Fruit fly (Drosophila melanogaster) whole organism, embryonic: Measurements from ENCODE around the gene Edg91.

ENCODE experiments used
- ATbp ChIP-seq: fragments of 200-800 bp; sonication (Bioruptor generic); optimal IDR thresholded peaks from 2 replicates; lab custom pipeline; 2017; ENCODE audit warnings: missing biosample characterization, mild to moderate bottlenecking, missing genetic modification characterization, missing genetic modification reagents
- BEAF-32 ChIP-seq: fragments of 200-800 bp; sonication (Bioruptor generic); optimal IDR thresholded peaks from 3 replicates; lab custom pipeline; 2017; ENCODE audit warnings: missing biosample characterization, missing genetic modification characterization, mild to moderate bottlenecking, moderate library complexity, missing genetic modification reagents
- Bgb ChIP-seq: fragments of 200-800 bp; sonication (Bioruptor generic); IDR thresholded peaks from 2 replicates; pipeline ENCODE4 v1.3.6; 2022; ENCODE audit warnings: missing biosample characterization, missing genetic modification characterization; ENCODE audit not compliant: partially characterized antibody
- CG10543 ChIP-seq: fragments of 200-800 bp; sonication (Bioruptor generic); optimal IDR thresholded peaks from 3 replicates; lab custom pipeline; 2017; ENCODE audit warnings: missing biosample characterization, mild to moderate bottlenecking, missing genetic modification characterization, moderate library complexity
- CG11247 ChIP-seq: fragments of 200-800 bp; sonication (Bioruptor generic); IDR thresholded peaks from 2 replicates; pipeline ENCODE4 v1.3.6; 2022; ENCODE audit warnings: missing biosample characterization, missing genetic modification characterization
- CG14441 ChIP-seq: fragments of 200-800 bp; sonication (Bioruptor generic); IDR thresholded peaks from 2 replicates; pipeline ENCODE4 v1.3.6; 2022; ENCODE audit warnings: missing biosample characterization, missing genetic modification characterization
- CG15479 ChIP-seq: fragments of 200-800 bp; sonication (Bioruptor generic); optimal IDR thresholded peaks from 3 replicates; lab custom pipeline; 2019; ENCODE audit warnings: missing biosample characterization, mild to moderate bottlenecking, missing genetic modification characterization, moderate library complexity
- CG1603 ChIP-seq: fragments of 200-800 bp; sonication (Bioruptor generic); optimal IDR thresholded peaks from 2 replicates; lab custom pipeline; 2019; ENCODE audit warnings: missing biosample characterization, mild to moderate bottlenecking, missing genetic modification characterization, moderate library complexity
- CG16813 ChIP-seq: fragments of 200-800 bp; sonication (Bioruptor generic); IDR thresholded peaks from 3 replicates; pipeline ENCODE4 v1.3.6; 2022; ENCODE audit warnings: missing biosample characterization, missing genetic modification characterization; ENCODE audit not compliant: partially characterized antibody
- CG17802 ChIP-seq: fragments of 200-800 bp; sonication (Bioruptor generic); optimal IDR thresholded peaks from 2 replicates; lab custom pipeline; 2018; ENCODE audit warnings: missing biosample characterization, mild to moderate bottlenecking, missing genetic modification characterization, moderate library complexity
- CG2120 ChIP-seq: fragments of 200-800 bp; sonication (Bioruptor generic); optimal IDR thresholded peaks from 3 replicates; lab custom pipeline; 2016; ENCODE audit warnings: missing biosample characterization, missing genetic modification characterization
- CG2678 ChIP-seq: fragments of 200-800 bp; sonication (Bioruptor generic); optimal IDR thresholded peaks from 3 replicates; lab custom pipeline; 2019; ENCODE audit warnings: missing biosample characterization, mild to moderate bottlenecking, missing genetic modification characterization, moderate library complexity
- CG2712 ChIP-seq: fragments of 200-800 bp; optimal IDR thresholded peaks from 3 replicates; lab custom pipeline; 2019; ENCODE audit warnings: missing biosample characterization, mild to moderate bottlenecking, missing genetic modification characterization, moderate library complexity
- CG32532 ChIP-seq: fragments of 200-800 bp; sonication (Bioruptor generic); IDR thresholded peaks from 2 replicates; pipeline ENCODE4 v1.3.6; 2022; ENCODE audit warnings: missing biosample characterization, missing genetic modification characterization
- CG34224 ChIP-seq: fragments of 200-800 bp; sonication (Bioruptor generic); IDR thresholded peaks from 3 replicates; pipeline ENCODE4 v1.3.6; 2022; ENCODE audit warnings: missing biosample characterization, missing genetic modification characterization; ENCODE audit not compliant: partially characterized antibody
- CG34376 ChIP-seq: fragments of 200-800 bp; sonication (Bioruptor generic); optimal IDR thresholded peaks from 2 replicates; lab custom pipeline; 2018; ENCODE audit warnings: missing biosample characterization, mild to moderate bottlenecking, missing genetic modification characterization
- CG34422 ChIP-seq: fragments of 200-800 bp; sonication (Bioruptor generic); IDR thresholded peaks from 3 replicates; pipeline ENCODE4 v1.3.6; 2022; ENCODE audit warnings: missing biosample characterization, missing genetic modification characterization
- CG6175 ChIP-seq: fragments of 200-800 bp; sonication (Bioruptor generic); IDR thresholded peaks from 3 replicates; pipeline ENCODE4 v1.3.6; 2022; ENCODE audit warnings: missing biosample characterization, missing genetic modification characterization
- CG6254 ChIP-seq: fragments of 200-800 bp; sonication (Bioruptor generic); optimal IDR thresholded peaks from 3 replicates; lab custom pipeline; 2017; ENCODE audit warnings: mild to moderate bottlenecking, missing biosample characterization, missing genetic modification reagents, missing genetic modification characterization
- CG6272 ChIP-seq: fragments of 200-800 bp; sonication (Bioruptor generic); IDR thresholded peaks from 2 replicates; pipeline ENCODE4 v1.3.6; 2022; ENCODE audit warnings: missing biosample characterization, missing genetic modification characterization
- CG7786 ChIP-seq: fragments of 200-800 bp; sonication (Bioruptor generic); optimal IDR thresholded peaks from 2 replicates; lab custom pipeline; 2016; ENCODE audit warnings: missing biosample characterization, missing genetic modification characterization
- CG7963 ChIP-seq: fragments of 200-800 bp; sonication (Bioruptor generic); IDR thresholded peaks from 3 replicates; pipeline ENCODE4 v1.3.6; 2022; ENCODE audit warnings: missing biosample characterization, missing genetic modification characterization; ENCODE audit not compliant: partially characterized antibody
- CG8944 ChIP-seq: fragments of 200-800 bp; sonication (Bioruptor generic); optimal IDR thresholded peaks from 3 replicates; lab custom pipeline; 2016; ENCODE audit warnings: missing biosample characterization, missing genetic modification characterization
- CG9437 ChIP-seq: fragments of 200-800 bp; sonication (Bioruptor generic); optimal IDR thresholded peaks from 2 replicates; lab custom pipeline; 2018; ENCODE audit warnings: missing biosample characterization, mild to moderate bottlenecking, missing genetic modification characterization
- Deaf1 ChIP-seq: fragments of 200-800 bp; optimal IDR thresholded peaks from 3 replicates; lab custom pipeline; 2019; ENCODE audit warnings: missing biosample characterization, mild to moderate bottlenecking, missing genetic modification characterization, moderate library complexity
- Doc2 ChIP-seq: fragments of 200-800 bp; sonication (Bioruptor generic); IDR thresholded peaks from 2 replicates; pipeline ENCODE4 v1.3.6; 2022; ENCODE audit warnings: missing biosample characterization, missing genetic modification characterization
- Dp ChIP-seq: fragments of 200-800 bp; sonication (Bioruptor generic); optimal IDR thresholded peaks from 2 replicates; lab custom pipeline; 2018; ENCODE audit warnings: missing biosample characterization, mild to moderate bottlenecking, missing genetic modification characterization, moderate library complexity
- Dref ChIP-seq: fragments of 200-800 bp; sonication (Bioruptor generic); IDR thresholded peaks from 2 replicates; pipeline ENCODE4 v1.3.6; 2022; ENCODE audit warnings: missing biosample characterization, missing genetic modification characterization
- E2f2 ChIP-seq: fragments of 200-800 bp; sonication (Bioruptor generic); IDR thresholded peaks from 2 replicates; pipeline ENCODE4 v1.3.6; 2022; ENCODE audit warnings: missing biosample characterization, missing genetic modification characterization
- Elba2 ChIP-seq: fragments of 200-800 bp; sonication (Bioruptor generic); optimal IDR thresholded peaks from 3 replicates; lab custom pipeline; 2016; ENCODE audit warnings: missing biosample characterization, missing genetic modification characterization
- Fer2 ChIP-seq: fragments of 200-800 bp; sonication (Bioruptor generic); optimal IDR thresholded peaks from 2 replicates; lab custom pipeline; 2018; ENCODE audit warnings: missing biosample characterization, mild to moderate bottlenecking, missing genetic modification characterization, moderate library complexity
- HLH4C ChIP-seq: fragments of 200-800 bp; sonication (Bioruptor generic); IDR thresholded peaks from 3 replicates; pipeline ENCODE4 v1.3.6; 2022; ENCODE audit warnings: missing biosample characterization, missing genetic modification characterization; ENCODE audit not compliant: partially characterized antibody
- HmgZ ChIP-seq: fragments of 200-800 bp; sonication (Bioruptor generic); optimal IDR thresholded peaks from 2 replicates; lab custom pipeline; 2018; ENCODE audit warnings: missing biosample characterization, mild to moderate bottlenecking, missing genetic modification characterization
- Nf-YB ChIP-seq: fragments of 200-800 bp; sonication (Bioruptor generic); optimal IDR thresholded peaks from 3 replicates; lab custom pipeline; 2019; ENCODE audit warnings: missing biosample characterization, mild to moderate bottlenecking, missing genetic modification characterization, moderate library complexity
- Sry-β ChIP-seq: fragments of 200-800 bp; sonication (Bioruptor generic); optimal IDR thresholded peaks from 2 replicates; lab custom pipeline; 2018; ENCODE audit warnings: missing biosample characterization, mild to moderate bottlenecking, missing genetic modification characterization, moderate library complexity
- Sry-δ ChIP-seq: fragments of 200-800 bp; sonication (Bioruptor generic); optimal IDR thresholded peaks from 2 replicates; lab custom pipeline; 2016; ENCODE audit warnings: missing biosample characterization, missing genetic modification characterization
- Stat92E ChIP-seq, 3 experiments: fragments of >200 bp in 2 of 3; fragments of 200-800 bp in 1 of 3; sonication (Bioruptor generic) in 1 of 3; optimal IDR thresholded peaks; 2 replicates each; lab custom pipeline; 2017 to 2019; ENCODE audit warnings: missing biosample characterization in 3 of 3, missing genetic modification characterization in 3 of 3, mild to moderate bottlenecking in 1 of 3, moderate library complexity in 1 of 3
- ato ChIP-seq: fragments of 200-800 bp; sonication (Bioruptor generic); IDR thresholded peaks from 2 replicates; pipeline ENCODE4 v1.3.6; 2022; ENCODE audit warnings: missing biosample characterization, missing genetic modification characterization; ENCODE audit not compliant: partially characterized antibody
- eve ChIP-seq, 2 experiments: fragments of >200 bp; optimal IDR thresholded peaks; 2 replicates each; lab custom pipeline; 2017; ENCODE audit warnings: missing biosample characterization in 2 of 2, missing genetic modification characterization in 2 of 2
- fd102C ChIP-seq: fragments of 200-800 bp; sonication (Bioruptor generic); optimal IDR thresholded peaks from 2 replicates; lab custom pipeline; 2018; ENCODE audit warnings: missing biosample characterization, mild to moderate bottlenecking, missing genetic modification characterization, moderate library complexity
- knrl ChIP-seq: fragments of 200-800 bp; sonication (Bioruptor generic); IDR thresholded peaks from 3 replicates; pipeline ENCODE4 v1.3.6; 2022; ENCODE audit warnings: missing biosample characterization, missing genetic modification characterization; ENCODE audit not compliant: partially characterized antibody
- lilli ChIP-seq: fragments of 200-800 bp; sonication (Bioruptor generic); optimal IDR thresholded peaks from 3 replicates; lab custom pipeline; 2016; ENCODE audit warnings: missing biosample characterization, missing genetic modification characterization
- sd ChIP-seq: fragments of 200-800 bp; sonication (Bioruptor generic); optimal IDR thresholded peaks from 3 replicates; lab custom pipeline; 2018; ENCODE audit warnings: missing biosample characterization, mild to moderate bottlenecking, missing genetic modification characterization, moderate library complexity
- sens ChIP-seq: fragments of 200-800 bp; sonication (Bioruptor generic); peaks from one replicate; lab custom pipeline; 2016; ENCODE audit warnings: missing biosample characterization, missing genetic modification characterization
- sug ChIP-seq: fragments of 200-800 bp; optimal IDR thresholded peaks from 2 replicates; lab custom pipeline; 2019; ENCODE audit warnings: missing biosample characterization, mild to moderate bottlenecking, missing genetic modification characterization, moderate library complexity
- vvl ChIP-seq: fragments of 200-800 bp; sonication (Bioruptor generic); IDR thresholded peaks from 2 replicates; pipeline ENCODE4 v1.3.6; 2022; ENCODE audit warnings: missing biosample characterization, missing genetic modification characterization

Edg91 gene

dm6 chr3R:17647444-17647843 is 36.1 kb upstream of the Edg91 start, which contains the start of gene CG14322 (continued):
- TF ChIP-seq Sry-δ = peak; percentile 30
- TF ChIP-seq CG32532 (GFP tag; lab: Robert Waterston, UW) = peak; percentile 44; the same call in 1 of the 2 replicates
- TF ChIP-seq E2f2 (GFP tag; lab: Robert Waterston, UW) = peak; percentile 90
- TF ChIP-seq CG9437 (GFP tag; lab: Kevin White, UChicago) = peak; percentile 97
- peak; percentile 76 for TF ChIP-seq Dref (GFP tag; lab: Robert Waterston, UW)
- TF ChIP-seq vvl (GFP tag; lab: Robert Waterston, UW) = peak; percentile 45
- peak; percentile 29; the same call in 1 of the 3 replicates for TF ChIP-seq knrl (GFP tag; lab: Robert Waterston, UW)
- peak; percentile 6 for TF ChIP-seq sug (tag; lab: Kevin White, UChicago)
- TF ChIP-seq CG2120 = peak; percentile 32
- no peak for TF ChIP-seq CG10543
- no peak for TF ChIP-seq CG6175 (GFP tag; lab: Robert Waterston, UW)
- 0 out of 2 replicates have a peak, but pooled peaks have one; percentile 15 for TF ChIP-seq CG11247 (GFP tag; lab: Robert Waterston, UW)
- peak; percentile 13 for TF ChIP-seq Elba2 (GFP tag; lab: Kevin White, UChicago)
- TF ChIP-seq Fer2 = no peak
- no peak for TF ChIP-seq ATbp (GFP tag; lab: Kevin White, UChicago)
- peak; percentile 86 for TF ChIP-seq Dp (GFP tag; lab: Kevin White, UChicago)
- TF ChIP-seq BEAF-32 = peak; percentile 43
- no peak for TF ChIP-seq CG7786 (GFP tag; lab: Kevin White, UChicago)
- no peak for TF ChIP-seq Doc2 (GFP tag; lab: Robert Waterston, UW)
- no peak for TF ChIP-seq CG6254 (GFP tag; lab: Kevin White, UChicago)
- 0 out of 3 replicates have a peak, but pooled peaks have one; percentile 21 for TF ChIP-seq HLH4C
- peak; percentile 23 for TF ChIP-seq CG17802
- peak; percentile 40 for TF ChIP-seq CG2712 (tag; lab: Kevin White, UChicago)
- no peak for TF ChIP-seq fd102C (GFP tag; lab: Kevin White, UChicago)
- peak; percentile 53 for TF ChIP-seq CG1603 (tag; lab: Kevin White, UChicago)
- TF ChIP-seq Stat92E (GFP tag; optimal IDR thresholded peaks at IDR 0.05; lab: Kevin White, UChicago) = no peak
- no peak for TF ChIP-seq Deaf1
- no peak for TF ChIP-seq CG7963 (GFP tag; lab: Robert Waterston, UW)
- peak; percentile 62 for TF ChIP-seq CG15479 (GFP tag; lab: Kevin White, UChicago)
- TF ChIP-seq CG8944 (GFP tag; lab: Kevin White, UChicago) = no peak

dm6 chr3R:17646102-17647050 is 35.1 kb upstream of the Edg91 start:
- 0 out of 3 replicates have a peak, but pooled peaks have one; percentile 9 for TF ChIP-seq CG34422
- peak; percentile 10 for TF ChIP-seq lilli
- TF ChIP-seq Bgb (GFP tag; lab: Robert Waterston, UW) = peak; percentile 70
- peak; percentile 12 for TF ChIP-seq CG2120
- no peak for TF ChIP-seq CG14441
- TF ChIP-seq CG2678 (tag; lab: Kevin White, UChicago) = no peak
- TF ChIP-seq HmgZ (tag; lab: Kevin White, UChicago) = no peak
- TF ChIP-seq CG34224 (GFP tag; lab: Robert Waterston, UW) = peak; percentile 46; the same call in 1 of the 3 replicates
- TF ChIP-seq eve (GFP tag; optimal IDR thresholded peaks at IDR 0.05; lab: Kevin White, UChicago) = peak in 1 of 2 experiments; percentile 11
- peak; percentile 88 for TF ChIP-seq sens (GFP tag; lab: Kevin White, UChicago)
- peak; percentile 86 for TF ChIP-seq CG16813 (GFP tag; lab: Robert Waterston, UW)
- peak; percentile 40 for TF ChIP-seq sd (tag; lab: Kevin White, UChicago)
- TF ChIP-seq CG32532 (GFP tag; lab: Robert Waterston, UW) = no peak
- TF ChIP-seq ato (GFP tag; lab: Robert Waterston, UW) = peak; percentile 65; the same call in 1 of the 2 replicates
- TF ChIP-seq Sry-β (GFP tag; lab: Kevin White, UChicago) = peak; percentile 70
- TF ChIP-seq CG6272 (GFP tag; lab: Robert Waterston, UW) = 0 out of 2 replicates have a peak, but pooled peaks have one; percentile 15
- TF ChIP-seq CG34376 (GFP tag; lab: Kevin White, UChicago) = peak; percentile 78
- TF ChIP-seq Nf-YB (GFP tag; lab: Kevin White, UChicago) = no peak
- TF ChIP-seq knrl (GFP tag; lab: Robert Waterston, UW) = peak; percentile 55; the same call in 2 of the 3 replicates
